Fruit fly (Drosophila melanogaster) whole organism, pupa: ENCODE measurements around the gene Adgf-D.

Experiments
- CG17806 ChIP-seq: fragments of 200-800 bp; sonication (Bioruptor generic); optimal IDR thresholded peaks from 2 replicates; lab custom pipeline; 2018; ENCODE audit warnings: missing biosample characterization, mild to moderate bottlenecking, missing genetic modification characterization, moderate library complexity
- CG34367 ChIP-seq: fragments of 200-800 bp; sonication (Bioruptor generic); optimal IDR thresholded peaks from 2 replicates; lab custom pipeline; 2018; ENCODE audit warnings: missing biosample characterization, mild to moderate bottlenecking, missing genetic modification characterization
- CG9948 ChIP-seq: fragments of 200-800 bp; sonication (Bioruptor generic); optimal IDR thresholded peaks from 2 replicates; lab custom pipeline; 2018; ENCODE audit warnings: missing biosample characterization, mild to moderate bottlenecking, missing genetic modification characterization, moderate library complexity
- Snoo ChIP-seq: fragments of 200-800 bp; sonication (Bioruptor generic); optimal IDR thresholded peaks from 3 replicates; lab custom pipeline; 2017; ENCODE audit warnings: missing biosample characterization, mild to moderate bottlenecking, missing genetic modification characterization, inconsistent platforms
- gl ChIP-seq: fragments of 200-800 bp; sonication (Bioruptor generic); optimal IDR thresholded peaks from 2 replicates; lab custom pipeline; 2018; ENCODE audit warnings: missing biosample characterization, mild to moderate bottlenecking, missing genetic modification characterization

The Adgf-D gene

DNA sequence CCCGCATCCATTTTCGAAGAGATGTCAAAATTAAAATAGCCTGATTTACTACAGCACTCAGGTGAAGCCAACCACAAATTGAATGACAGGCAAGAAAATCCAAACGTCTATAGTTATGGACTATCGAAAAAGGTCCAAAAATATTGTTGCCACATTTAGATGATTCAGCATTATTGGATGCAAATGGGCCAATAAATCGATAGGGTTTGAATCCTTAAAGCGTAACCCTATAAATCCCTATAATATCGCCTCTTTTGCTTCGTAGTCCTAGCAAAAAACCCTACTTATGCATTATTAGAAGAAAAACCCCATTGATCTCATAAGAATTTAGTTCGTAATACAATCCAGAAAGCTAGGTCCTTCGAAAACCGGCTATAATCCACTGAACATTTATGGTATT, 48.9 kb downstream of the Adgf-D start, which contains the start of gene Rbp4:
Gene Rbp4, minus strand, starts transcription at position 101 of the 400 bp plus-strand sequence.
- TF ChIP-seq CG34367 (tag; lab: Kevin White, UChicago) (no peak), CG9948 (no peak), CG17806 (tag; lab: Kevin White, UChicago) (no peak), Snoo (no peak), gl (tag; lab: Kevin White, UChicago) (no peak)
